Worm (Caenorhabditis elegans): ENCODE measurements around the gene F21H7.5.

F21H7.5 gene

ce11 chrV:16218522-16218921 is 18.8 kb upstream of the F21H7.5 start, which contains the start of gene F11A5.15:
Gene F11A5.15 (minus strand): TSS chrV:16218622.
- TF ChIP-seq aha-1 (tag) (peak; percentile 87), hif-1 (tag; optimal IDR thresholded peaks at IDR 0.05) (no peak), nhr-6 (tag; optimal IDR thresholded peaks at IDR 0.05) (no peak), ama-1 (optimal IDR thresholded peaks at IDR 0.05) (no peak), lin-39 (tag; optimal IDR thresholded peaks at IDR 0.05) (no peak), zfp-3 (GFP tag; conservative IDR thresholded peaks at IDR 0.05) (no peak), Y105C5A.15 (GFP tag; IDR thresholded peaks at IDR 0.05) (no peak), Y75B8A.6 (GFP tag; IDR thresholded peaks at IDR 0.05) (no peak), unc-62 (GFP tag; optimal IDR thresholded peaks at IDR 0.05 in 1 of 2) (peak in 1 of 2 experiments; percentile 67), unc-62 (tag; optimal IDR thresholded peaks at IDR 0.05) (no peak)

ce11 chrV:16218972-16219757 is 18.2 kb upstream of the F21H7.5 start, which contains the start of gene glc-1:
Gene glc-1 (plus strand): TSS chrV:16219634.
- no peak for TF ChIP-seq mdl-1 (tag; optimal IDR thresholded peaks at IDR 0.05)
- peak; percentile 30 for TF ChIP-seq nhr-28 (tag; optimal IDR thresholded peaks at IDR 0.05)
- TF ChIP-seq dmd-6 (GFP tag; IDR thresholded peaks at IDR 0.05) = peak; percentile 43; the same call in 1 of the 2 replicates
- TF ChIP-seq pqm-1 (tag; optimal IDR thresholded peaks at IDR 0.05) = peak; percentile 56

ce11 chrV:16220020-16220419 is 17.3 kb upstream of the F21H7.5 start:
- TF ChIP-seq skn-1 (tag; optimal IDR thresholded peaks at IDR 0.05) (no peak), ceh-82 (tag; optimal IDR thresholded peaks at IDR 0.05) (no peak), madf-9 (GFP tag; conservative IDR thresholded peaks at IDR 0.05) (no peak), unc-62 (GFP tag; optimal IDR thresholded peaks at IDR 0.05 in 1 of 2) (peak in 1 of 2 experiments; percentile 93), unc-62 (tag; optimal IDR thresholded peaks at IDR 0.05) (no peak), set-16 (GFP tag; IDR thresholded peaks at IDR 0.05) (no peak), ces-1 (GFP tag; optimal IDR thresholded peaks at IDR 0.05) (no peak)

ce11 chrV:16224027-16224426 is 13.3 kb upstream of the F21H7.5 start, which contains the start of gene stdh-2:
Gene stdh-2 (plus strand): TSS chrV:16224327.
- TF ChIP-seq ztf-11 (tag; optimal IDR thresholded peaks at IDR 0.05) = no peak
- TF ChIP-seq nhr-28 (tag; optimal IDR thresholded peaks at IDR 0.05) = peak; percentile 54

- TF ChIP-seq snpc-1.2 (GFP tag; IDR thresholded peaks at IDR 0.05) (peak; percentile 65), dpl-1 (GFP tag; optimal IDR thresholded peaks at IDR 0.05) (no peak), arid-1 (GFP tag; conservative IDR thresholded peaks at IDR 0.05) (no peak), F49E8.2 (tag; optimal IDR thresholded peaks at IDR 0.05; ENCODE audit: borderline replicate concordance) (peak; percentile 81), ceh-44 (GFP tag; IDR thresholded peaks at IDR 0.05) (peak; percentile 85), hlh-11 (tag; optimal IDR thresholded peaks at IDR 0.05) (peak; percentile 14), lsy-2 (tag; optimal IDR thresholded peaks at IDR 0.05) (no peak), daf-8 (GFP tag; IDR thresholded peaks at IDR 0.05) (no peak), hmg-1.1 (GFP tag; IDR thresholded peaks at IDR 0.05) (no peak), dmd-6 (GFP tag; IDR thresholded peaks at IDR 0.05) (peak; percentile 42; the same call in 1 of the 2 replicates), mes-2 (tag; optimal IDR thresholded peaks at IDR 0.05; ENCODE audit: poor library complexity, severe bottlenecking) (no peak), aha-1 (tag) (no peak), ces-1 (GFP tag; optimal IDR thresholded peaks at IDR 0.05) (no peak), hlh-30 (tag; optimal IDR thresholded peaks at IDR 0.05; ENCODE audit: insufficient read depth) (no peak), tra-1 (GFP tag; IDR thresholded peaks at IDR 0.05) (peak; percentile 42; the same call in 1 of the 2 replicates), nhr-42 (GFP tag; IDR thresholded peaks at IDR 0.05) (no peak), daf-16 (GFP tag; optimal IDR thresholded peaks at IDR 0.05) (peak in 1 of 2 experiments; percentile 31), daf-16 (tag; optimal IDR thresholded peaks at IDR 0.05) (no peak), nhr-102 (tag; optimal IDR thresholded peaks at IDR 0.05) (peak; percentile 14), lin-38 (GFP tag; IDR thresholded peaks at IDR 0.05) (peak; percentile 40; the same call in 1 of the 2 replicates), hif-1 (tag; optimal IDR thresholded peaks at IDR 0.05) (no peak), spr-3 (GFP tag; optimal IDR thresholded peaks at IDR 0.05) (no peak), mdt-29 (GFP tag; IDR thresholded peaks at IDR 0.05) (0 out of 2 replicates have a peak, but pooled peaks have one; percentile 25), pha-4 (GFP tag; IDR thresholded peaks at IDR 0.05) (0 out of 2 replicates have a peak, but pooled peaks have one; percentile 10), pha-4 (tag; optimal IDR thresholded peaks at IDR 0.05) (no peak)
Measured at ce11 chrV:16225524-16226116, 11.7 kb upstream of the F21H7.5 start.
